Fruit fly (Drosophila melanogaster) whole organism, wandering third instar larva: ENCODE measurements around the gene CG10560.

ENCODE experiments used
- psq ChIP-seq: fragments of 200-800 bp; sonication (Bioruptor generic); optimal IDR thresholded peaks from 3 replicates; lab custom pipeline; 2017; ENCODE audit warnings: missing biosample characterization, mild to moderate bottlenecking, missing genetic modification characterization, moderate library complexity
- sv ChIP-seq: fragments of 200-800 bp; sonication (Bioruptor generic); optimal IDR thresholded peaks from 3 replicates; lab custom pipeline; 2016; ENCODE audit warnings: missing biosample characterization, missing genetic modification characterization
- usp ChIP-seq: fragments of >200 bp; optimal IDR thresholded peaks from 2 replicates; lab custom pipeline; 2017; ENCODE audit warnings: missing biosample characterization, missing genetic modification characterization

DNA sequence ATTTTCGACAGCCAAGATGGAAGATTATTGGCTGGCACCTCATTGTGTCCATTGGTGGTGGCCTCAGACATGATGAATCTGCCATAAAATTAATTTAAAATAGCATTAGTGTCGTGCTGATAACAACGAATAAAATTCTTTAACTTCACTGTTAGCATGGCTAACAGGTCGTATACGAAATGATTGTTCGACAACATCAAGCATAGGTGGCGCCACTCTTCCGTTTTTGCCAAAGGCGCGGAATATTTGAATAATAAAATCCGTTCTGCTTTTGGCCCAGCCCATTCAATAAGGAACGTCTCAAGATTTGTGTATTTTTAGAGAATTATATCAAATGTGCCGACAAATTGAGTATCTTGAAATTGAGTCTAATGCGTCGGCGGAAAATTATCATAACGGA lies 7.3 kb downstream of the CG10560 start:
- TF ChIP-seq sv: no peak
- TF ChIP-seq psq: no peak
- TF ChIP-seq usp (GFP tag; lab: Kevin White, UChicago): no peak
